Fruit fly (Drosophila melanogaster) whole organism, adult: ENCODE measurements around the gene pyd.

ENCODE experiments used
- CG11617 ChIP-seq: fragments of 200-800 bp; sonication (Bioruptor generic); optimal IDR thresholded peaks from 2 replicates; lab custom pipeline; 2017; ENCODE audit warnings: mild to moderate bottlenecking, missing biosample characterization, missing genetic modification reagents, missing genetic modification characterization
- CG5204 ChIP-seq: fragments of 200-800 bp; sonication (Bioruptor generic); optimal IDR thresholded peaks from 2 replicates; lab custom pipeline; 2016; ENCODE audit warnings: missing biosample characterization, missing genetic modification characterization
- Clk ChIP-seq: fragments of 200-800 bp; sonication (Bioruptor generic); optimal IDR thresholded peaks from 2 replicates; lab custom pipeline; 2017; ENCODE audit warnings: missing biosample characterization, missing genetic modification characterization
- Crg-1 ChIP-seq: fragments of 200-800 bp; sonication (Bioruptor generic); optimal IDR thresholded peaks from 2 replicates; lab custom pipeline; 2016; ENCODE audit warnings: missing biosample characterization, missing genetic modification characterization
- Hr96 ChIP-seq: fragments of 200-800 bp; sonication (Bioruptor generic); optimal IDR thresholded peaks from 2 replicates; lab custom pipeline; 2016; ENCODE audit warnings: missing biosample characterization, missing genetic modification characterization
- bab1 ChIP-seq: fragments of 200-800 bp; sonication (Bioruptor generic); optimal IDR thresholded peaks from 3 replicates; lab custom pipeline; 2019; ENCODE audit warnings: missing biosample characterization, mild to moderate bottlenecking, missing genetic modification characterization, moderate library complexity
- pad ChIP-seq: fragments of 200-800 bp; sonication (Bioruptor generic); optimal IDR thresholded peaks from 3 replicates; lab custom pipeline; 2017; ENCODE audit warnings: missing biosample characterization, missing genetic modification characterization, mild to moderate bottlenecking, moderate library complexity, missing genetic modification reagents
- tj ChIP-seq: fragments of 200-800 bp; sonication (Bioruptor generic); optimal IDR thresholded peaks from 3 replicates; lab custom pipeline; 2017; ENCODE audit warnings: missing biosample characterization, mild to moderate bottlenecking, missing genetic modification characterization, moderate library complexity
- toe ChIP-seq: fragments of 200-800 bp; sonication (Bioruptor generic); optimal IDR thresholded peaks from 2 replicates; lab custom pipeline; 2016; ENCODE audit warnings: missing biosample characterization, missing genetic modification characterization

- TF ChIP-seq tj (GFP tag; lab: Kevin White, UChicago) (no peak), pad (GFP tag; lab: Kevin White, UChicago) (no peak), toe (GFP tag; lab: Kevin White, UChicago) (no peak), CG11617 (GFP tag; lab: Kevin White, UChicago) (no peak), bab1 (GFP tag; lab: Kevin White, UChicago) (no peak), Crg-1 (GFP tag; lab: Kevin White, UChicago) (no peak), CG5204 (no peak), Clk (no peak), Hr96 (GFP tag; lab: Kevin White, UChicago) (no peak)
Observed at dm6 chr3R:8779823-8780222, 151.9 kb downstream of the pyd start, which contains the start of gene CG33191.
